Worm (Caenorhabditis elegans) whole organism, L4 larva: Measurements from ENCODE around the gene W04H10.6.

Experiments used
- ZK337.2 ChIP-seq: fragments of 200-800 bp; sonication (Bioruptor generic); IDR thresholded peaks from 2 replicates; pipeline ENCODE4 v1.3.6; 2022; ENCODE audit warnings: missing genetic modification reagents, missing genetic modification characterization, missing compliant biosample characterization
- nhr-42 ChIP-seq: fragments of 200-800 bp; sonication (Bioruptor generic); IDR thresholded peaks from 2 replicates; pipeline ENCODE4 v1.3.6; 2022; ENCODE audit warnings: missing genetic modification characterization, missing compliant biosample characterization
- unc-39 ChIP-seq: sonication (generic microtip); optimal IDR thresholded peaks from 2 replicates; lab custom pipeline; 2017; ENCODE audit warnings: missing biosample characterization, missing genetic modification characterization
- unc-62 ChIP-seq, 3 experiments: fragments of 150-350 bp in 1 of 3; sonication (generic microtip); optimal IDR thresholded peaks in 2 of 3; peaks in 1 of 3; 1 replicate in 1 of 3; 2 replicates in 2 of 3; lab custom pipeline; 2014 to 2017; ENCODE audit warnings: missing biosample characterization in 3 of 3, missing genetic modification characterization in 3 of 3, missing genetic modification reagents in 3 of 3, missing genotype in 1 of 3

DNA sequence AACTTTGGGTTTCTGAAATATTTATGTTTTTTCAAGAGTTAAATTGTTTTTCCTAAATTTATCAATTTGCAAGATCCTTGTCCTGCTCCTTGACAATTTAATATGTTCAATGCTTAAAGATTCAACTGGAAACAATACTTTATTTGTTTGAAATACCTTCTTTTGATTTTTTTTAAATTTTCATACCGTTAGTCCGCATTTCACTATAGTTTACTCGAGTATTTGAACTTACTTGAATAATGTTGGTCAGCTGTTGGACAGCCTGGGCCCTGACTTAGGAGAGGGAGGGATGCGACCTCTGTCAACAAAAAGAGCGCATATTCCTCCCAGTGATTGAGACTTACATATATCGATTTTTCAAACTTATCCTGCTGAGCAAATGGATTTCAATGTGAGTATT, 2.2 kb downstream of the W04H10.6 start, which contains the start of gene W04H10.5:
- no peak for TF ChIP-seq unc-62 (GFP tag; optimal IDR thresholded peaks at IDR 0.05 in 1 of 2; lab: Kevin White, UChicago)
- TF ChIP-seq unc-62 (tag; optimal IDR thresholded peaks at IDR 0.05; lab: Kevin White, UChicago): no peak
- TF ChIP-seq nhr-42 (GFP tag; lab: Robert Waterston, UW): no peak
- TF ChIP-seq unc-39 (tag; lab: Kevin White, UChicago): no peak
- no peak for TF ChIP-seq ZK337.2 (GFP tag; lab: Robert Waterston, UW)
